Worm (Caenorhabditis elegans) whole organism, late embryonic: ENCODE results near the gene rsr-2.

Experiments
- K02D7.2 ChIP-seq: sonication (generic microtip); optimal IDR thresholded peaks from 2 replicates; lab custom pipeline; 2017; ENCODE audit warnings: mild to moderate bottlenecking, missing genetic modification characterization, missing compliant biosample characterization
- Y22D7AL.16 ChIP-seq: sonication (generic microtip); optimal IDR thresholded peaks from 2 replicates; lab custom pipeline; 2016; ENCODE audit warnings: missing genetic modification characterization, missing compliant biosample characterization
- ama-1 ChIP-seq: fragments of 150-350 bp; optimal IDR thresholded peaks from 2 replicates; lab custom pipeline; 2014
- ceh-2 ChIP-seq: sonication (generic microtip); optimal IDR thresholded peaks from 2 replicates; lab custom pipeline; 2016; ENCODE audit warnings: missing genotype, missing genetic modification characterization, missing compliant biosample characterization
- ceh-30 ChIP-seq: fragments of 150-350 bp; optimal IDR thresholded peaks from 2 replicates; lab custom pipeline; 2014; ENCODE audit warnings: missing biosample characterization, missing genetic modification characterization
- ceh-34 ChIP-seq: sonication (generic microtip); optimal IDR thresholded peaks from 2 replicates; lab custom pipeline; 2016; ENCODE audit warnings: mild to moderate bottlenecking, missing genetic modification characterization, missing compliant biosample characterization
- ceh-45 ChIP-seq: fragments of 200-800 bp; sonication (Bioruptor generic); IDR thresholded peaks from 2 replicates; pipeline ENCODE4 v1.3.6; 2022; ENCODE audit warnings: missing genetic modification reagents, missing genetic modification characterization, missing compliant biosample characterization
- ceh-48 ChIP-seq: sonication (generic microtip); optimal IDR thresholded peaks from 2 replicates; lab custom pipeline; 2016; ENCODE audit warnings: missing genetic modification characterization, inconsistent platforms, missing compliant biosample characterization
- ceh-6 ChIP-seq: fragments of 200-800 bp; sonication (Bioruptor generic); optimal IDR thresholded peaks from 2 replicates; lab custom pipeline; 2018; ENCODE audit warnings: mild to moderate bottlenecking, missing genetic modification characterization, missing compliant biosample characterization
- ceh-9 ChIP-seq: sonication (generic microtip); optimal IDR thresholded peaks from 2 replicates; lab custom pipeline; 2016; ENCODE audit warnings: mild to moderate bottlenecking, missing genetic modification characterization, inconsistent platforms, missing compliant biosample characterization
- che-1 ChIP-seq: sonication (generic microtip); optimal IDR thresholded peaks from 2 replicates; lab custom pipeline; 2016; ENCODE audit warnings: mild to moderate bottlenecking, missing genetic modification characterization, missing compliant biosample characterization
- dve-1 ChIP-seq: sonication (generic microtip); optimal IDR thresholded peaks from 2 replicates; lab custom pipeline; 2017; ENCODE audit warnings: antibody characterized with exemption, mild to moderate bottlenecking, missing genetic modification characterization, missing compliant biosample characterization
- elt-4 ChIP-seq: sonication (generic microtip); optimal IDR thresholded peaks from 2 replicates; lab custom pipeline; 2016; ENCODE audit warnings: missing genetic modification characterization, missing compliant biosample characterization
- ets-4 ChIP-seq: sonication (generic microtip); optimal IDR thresholded peaks from 2 replicates; lab custom pipeline; 2016; ENCODE audit warnings: missing genetic modification characterization, missing compliant biosample characterization
- eyg-1 ChIP-seq: sonication (generic microtip); optimal IDR thresholded peaks from 2 replicates; lab custom pipeline; 2016; ENCODE audit warnings: missing genotype, missing genetic modification characterization, missing compliant biosample characterization
- fax-1 ChIP-seq: sonication (generic microtip); optimal IDR thresholded peaks from 2 replicates; lab custom pipeline; 2016; ENCODE audit warnings: missing genotype, missing genetic modification characterization, missing compliant biosample characterization
- fkh-6 ChIP-seq: sonication (generic microtip); optimal IDR thresholded peaks from 2 replicates; lab custom pipeline; 2016; ENCODE audit warnings: missing genetic modification characterization, missing compliant biosample characterization
- hlh-15 ChIP-seq: sonication (generic microtip); optimal IDR thresholded peaks from 2 replicates; lab custom pipeline; 2016; ENCODE audit warnings: missing genetic modification characterization, missing compliant biosample characterization
- hlh-30 ChIP-seq: sonication (generic microtip); optimal IDR thresholded peaks from 2 replicates; lab custom pipeline; 2017; ENCODE audit warnings: antibody characterized with exemption, missing genetic modification characterization, missing compliant biosample characterization; ENCODE audit not compliant: insufficient read depth
- hlh-8 ChIP-seq: sonication (generic microtip); optimal IDR thresholded peaks from 2 replicates; lab custom pipeline; 2016; ENCODE audit warnings: missing genotype, missing genetic modification characterization, missing compliant biosample characterization
- lim-6 ChIP-seq: sonication (generic microtip); optimal IDR thresholded peaks from 2 replicates; lab custom pipeline; 2016; ENCODE audit warnings: missing genetic modification characterization, missing compliant biosample characterization
- nfya-1 ChIP-seq: sonication (generic microtip); optimal IDR thresholded peaks from 2 replicates; lab custom pipeline; 2017; ENCODE audit warnings: missing genetic modification characterization, mild to moderate bottlenecking, missing compliant biosample characterization, antibody characterized with exemption, moderate library complexity
- nhr-232 ChIP-seq: sonication (generic microtip); optimal IDR thresholded peaks from 2 replicates; lab custom pipeline; 2016; ENCODE audit warnings: missing genetic modification characterization, missing compliant biosample characterization
- npax-4 ChIP-seq: sonication (generic microtip); optimal IDR thresholded peaks from 2 replicates; lab custom pipeline; 2016; ENCODE audit warnings: missing genetic modification characterization, missing compliant biosample characterization
- odd-2 ChIP-seq: sonication (generic microtip); optimal IDR thresholded peaks from 2 replicates; lab custom pipeline; 2017; ENCODE audit warnings: antibody characterized with exemption, mild to moderate bottlenecking, missing genetic modification characterization, missing compliant biosample characterization
- pag-3 ChIP-seq: sonication (generic microtip); optimal IDR thresholded peaks from 2 replicates; lab custom pipeline; 2016; ENCODE audit warnings: missing compliant biosample characterization, missing genetic modification characterization, borderline replicate concordance
- pax-1 ChIP-seq: fragments of 150-350 bp; optimal IDR thresholded peaks from 2 replicates; lab custom pipeline; 2014; ENCODE audit warnings: missing biosample characterization, missing genetic modification characterization
- pha-2 ChIP-seq: sonication (generic microtip); optimal IDR thresholded peaks from 2 replicates; lab custom pipeline; 2017; ENCODE audit warnings: mild to moderate bottlenecking, missing genetic modification characterization, missing compliant biosample characterization
- pha-4 ChIP-seq: fragments of 150-350 bp; optimal IDR thresholded peaks from 2 replicates; lab custom pipeline; 2018; ENCODE audit warnings: missing biosample characterization, missing genetic modification reagents, missing genetic modification characterization
- pqm-1 ChIP-seq: sonication (generic microtip); optimal IDR thresholded peaks from 2 replicates; lab custom pipeline; 2016; ENCODE audit warnings: missing genetic modification characterization, missing compliant biosample characterization
- pros-1 ChIP-seq: fragments of 150-350 bp; optimal IDR thresholded peaks from 2 replicates; lab custom pipeline; 2014; ENCODE audit warnings: missing biosample characterization, missing genetic modification reagents, missing genetic modification characterization
- sdc-2 ChIP-seq: sonication (generic microtip); optimal IDR thresholded peaks from 2 replicates; lab custom pipeline; 2016; ENCODE audit warnings: missing genotype, missing genetic modification characterization, missing compliant biosample characterization
- sox-2 ChIP-seq: fragments of 200-800 bp; sonication (Bioruptor generic); IDR thresholded peaks from 2 replicates; pipeline ENCODE4 v1.3.6; 2022; ENCODE audit warnings: missing genetic modification reagents, missing genetic modification characterization, missing compliant biosample characterization
- tbx-7 ChIP-seq: sonication (generic microtip); optimal IDR thresholded peaks from 2 replicates; lab custom pipeline; 2016; ENCODE audit warnings: missing genotype, missing genetic modification characterization, missing compliant biosample characterization
- ttx-3 ChIP-seq: sonication (generic microtip); optimal IDR thresholded peaks from 2 replicates; lab custom pipeline; 2016; ENCODE audit warnings: missing genetic modification reagents, missing genetic modification characterization, missing compliant biosample characterization
- unc-42 ChIP-seq: sonication (generic microtip); optimal IDR thresholded peaks from 2 replicates; lab custom pipeline; 2016; ENCODE audit warnings: missing genotype, missing genetic modification characterization, missing compliant biosample characterization

The rsr-2 gene

DNA sequence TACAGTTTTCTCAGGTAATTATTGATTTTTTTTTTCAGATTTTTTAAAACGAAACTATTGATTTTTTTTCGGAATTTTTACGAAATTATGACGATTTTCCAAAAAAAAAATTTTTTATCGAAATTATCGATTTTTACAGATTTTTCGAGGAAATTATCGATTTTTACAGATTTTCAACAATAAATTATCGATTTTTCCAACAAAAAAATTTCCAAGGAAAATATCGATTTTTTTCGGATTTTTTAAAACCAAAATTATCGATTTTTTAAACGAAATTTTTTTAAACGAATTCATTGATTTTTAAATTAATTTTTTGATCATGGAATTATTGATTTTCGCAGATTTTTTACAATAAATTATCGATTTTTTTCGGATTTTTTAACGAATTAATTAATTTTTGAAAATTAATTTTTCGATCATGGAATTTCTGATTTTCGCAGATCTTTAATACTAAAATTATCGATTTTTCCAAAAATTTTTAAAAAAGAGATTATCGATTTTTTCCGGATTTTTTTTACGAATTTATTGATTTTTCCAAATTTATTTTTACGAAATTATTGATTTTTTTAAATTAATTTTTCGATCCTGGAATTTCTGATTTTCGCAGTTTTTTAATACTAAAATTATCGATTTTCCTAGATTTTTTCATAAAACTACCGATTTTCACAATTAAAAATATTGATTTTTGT lies 30.5 kb downstream of the rsr-2 start:
- TF ChIP-seq ets-4 (tag; lab: Kevin White, UChicago) (no peak), ceh-48 (peak; percentile 70)

DNA sequence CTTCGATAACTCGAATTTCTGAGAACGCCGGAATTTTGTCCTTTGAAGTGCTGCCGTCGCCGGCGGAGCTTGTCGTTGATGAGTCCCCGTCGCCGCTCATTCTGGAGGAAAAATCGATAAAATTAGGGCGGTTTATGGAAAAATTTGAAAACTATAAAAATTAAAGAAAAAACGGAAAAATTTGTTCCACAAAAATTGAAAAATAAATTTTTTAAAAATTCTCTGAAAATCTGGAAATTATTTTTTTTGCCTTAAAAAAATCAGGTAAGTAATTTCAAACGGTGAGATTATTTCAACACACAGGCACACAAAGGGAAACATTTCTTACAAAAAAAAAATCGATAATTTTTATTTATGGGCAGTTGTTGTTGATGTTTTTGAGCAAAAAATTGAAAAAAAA lies 31.4 kb downstream of the rsr-2 start, which contains the start of gene parn-2:
TSS of gene parn-2 (minus strand) at position 101 of the 400 bp plus-strand sequence.
- TF ChIP-seq hlh-8, result no peak

DNA sequence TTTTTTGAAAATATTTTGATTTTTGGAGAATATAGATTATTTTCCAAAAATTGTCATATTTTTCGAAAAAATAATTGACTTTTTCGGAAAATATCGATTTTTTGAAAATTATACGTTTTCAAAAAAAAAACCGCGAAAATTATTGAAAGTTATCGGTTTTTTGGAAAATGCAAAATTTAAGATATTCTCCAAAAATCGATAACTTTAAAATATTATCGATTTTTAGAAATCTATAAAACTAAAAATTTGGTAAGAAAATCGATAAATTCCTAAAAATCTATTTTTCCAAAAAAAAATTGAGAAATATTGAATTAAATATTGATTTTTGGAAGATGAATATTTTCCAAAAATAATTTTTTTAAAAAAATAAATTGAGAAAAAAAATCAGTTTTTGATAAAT lies 31.9 kb downstream of the rsr-2 start:
- no peak for TF ChIP-seq pros-1 (tag; lab: Kevin White, UChicago)
- no peak for TF ChIP-seq elt-4 (tag; lab: Kevin White, UChicago)
- no peak for TF ChIP-seq ets-4 (tag; lab: Kevin White, UChicago)
- TF ChIP-seq npax-4, result no peak
- TF ChIP-seq lim-6 (tag; lab: Kevin White, UChicago), result no peak
- no peak for TF ChIP-seq tbx-7 (tag; lab: Kevin White, UChicago)
- no peak for TF ChIP-seq ceh-45 (GFP tag; lab: Robert Waterston, UW)
- no peak for TF ChIP-seq unc-42 (tag; lab: Kevin White, UChicago)
- TF ChIP-seq pha-4 (tag; lab: Kevin White, UChicago), result no peak
- TF ChIP-seq ceh-6 (GFP tag; lab: Kevin White, UChicago), result no peak
- no peak for TF ChIP-seq pha-2 (tag; lab: Kevin White, UChicago)
- TF ChIP-seq che-1 (tag; lab: Kevin White, UChicago), result no peak
- no peak for TF ChIP-seq nfya-1 (tag; lab: Kevin White, UChicago)
- TF ChIP-seq eyg-1, result no peak
- TF ChIP-seq ceh-48, result no peak
- no peak for TF ChIP-seq nhr-232 (tag; lab: Kevin White, UChicago)

DNA sequence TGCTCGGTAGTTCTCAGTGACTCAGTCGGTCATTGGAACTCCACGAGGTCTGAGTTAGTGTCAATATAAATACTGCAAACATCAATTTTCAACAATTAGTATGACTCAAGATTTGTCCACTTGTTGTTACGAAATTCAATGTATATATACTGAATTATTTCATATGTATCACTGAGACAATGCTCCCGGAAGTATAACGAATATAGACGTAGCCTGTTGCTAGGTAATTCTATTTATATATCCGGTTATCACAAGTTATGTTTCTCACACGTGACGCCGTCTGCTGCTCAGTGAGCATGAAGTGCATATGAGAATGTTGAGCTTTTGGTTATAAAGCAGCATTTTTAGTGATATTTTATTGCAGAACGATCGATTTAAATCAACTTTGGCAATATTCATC lies 35.4 kb downstream of the rsr-2 start:
- TF ChIP-seq hlh-30 (tag; lab: Kevin White, UChicago) (no peak), che-1 (tag; lab: Kevin White, UChicago) (no peak), ceh-34 (tag; lab: Kevin White, UChicago) (no peak), pqm-1 (tag; lab: Kevin White, UChicago) (no peak), dve-1 (tag; lab: Kevin White, UChicago) (no peak)
- TF ChIP-seq, all 69 proteins: peak for 0

DNA sequence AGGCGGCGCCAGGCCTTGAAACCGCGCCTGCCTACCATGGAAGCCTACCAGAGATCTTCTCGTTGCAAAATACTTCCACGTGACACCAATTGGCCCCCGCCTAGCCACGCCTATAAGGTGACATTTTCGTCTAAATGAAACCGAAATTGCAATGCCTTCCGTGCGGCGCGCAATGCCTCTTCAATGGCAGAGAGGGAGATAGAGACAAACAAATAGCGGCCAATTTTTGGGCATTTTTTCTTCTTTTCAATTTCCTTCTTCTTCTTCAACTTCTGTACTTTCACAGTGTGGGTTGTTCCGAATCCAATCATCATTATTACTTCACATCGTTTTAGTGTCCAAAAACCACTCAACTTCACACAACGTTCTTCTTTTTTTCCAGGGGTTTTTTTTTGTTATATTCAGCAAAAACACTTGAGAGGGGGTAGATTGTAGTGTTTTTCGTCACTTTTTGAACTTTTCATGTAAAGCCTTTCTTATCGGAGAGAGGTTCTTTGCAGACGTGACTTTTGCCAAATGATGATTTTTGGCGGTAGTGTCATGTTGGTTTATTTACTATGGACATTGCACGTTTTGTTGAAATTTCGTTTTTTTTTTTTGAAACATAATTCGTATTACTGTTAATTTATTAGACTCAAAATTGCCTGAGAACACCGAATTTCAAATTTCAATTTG lies 36.1 kb downstream of the rsr-2 start:
- TF ChIP-seq fkh-6 (no peak), ceh-2 (tag; lab: Kevin White, UChicago) (no peak), K02D7.2 (tag; lab: Kevin White, UChicago) (no peak), odd-2 (no peak), ceh-9 (tag; lab: Kevin White, UChicago) (no peak), ttx-3 (tag; lab: Kevin White, UChicago) (no peak), hlh-15 (tag; lab: Kevin White, UChicago) (no peak), ama-1 (lab: Kevin White, UChicago) (no peak), che-1 (tag; lab: Kevin White, UChicago) (no peak), ceh-45 (GFP tag; lab: Robert Waterston, UW) (no peak), sox-2 (no peak), sdc-2 (tag; lab: Kevin White, UChicago) (no peak), pag-3 (tag; lab: Kevin White, UChicago) (no peak), ceh-30 (tag; lab: Kevin White, UChicago) (no peak), fax-1 (tag; lab: Kevin White, UChicago) (no peak), Y22D7AL.16 (no peak), pax-1 (tag; lab: Kevin White, UChicago) (no peak), dve-1 (tag; lab: Kevin White, UChicago) (no peak), hlh-8 (no peak)
